Fruit fly (Drosophila melanogaster) whole organism, embryonic: Measurements from ENCODE around the gene ps.

Experiments
- Atf6 ChIP-seq: fragments of 200-800 bp; sonication (Bioruptor generic); IDR thresholded peaks from 2 replicates; pipeline ENCODE4 v1.3.6; 2022; ENCODE audit warnings: missing biosample characterization, missing genetic modification characterization
- Blimp-1 ChIP-seq: fragments of 200-800 bp; sonication (Bioruptor generic); optimal IDR thresholded peaks from 3 replicates; lab custom pipeline; 2018; ENCODE audit warnings: missing biosample characterization, missing genetic modification characterization, mild to moderate bottlenecking, moderate library complexity, missing genetic modification reagents
- CG10979 ChIP-seq: fragments of 200-800 bp; sonication (Bioruptor generic); optimal IDR thresholded peaks from 2 replicates; lab custom pipeline; 2018; ENCODE audit warnings: missing biosample characterization, mild to moderate bottlenecking, missing genetic modification characterization, moderate library complexity
- CG11247 ChIP-seq: fragments of 200-800 bp; sonication (Bioruptor generic); IDR thresholded peaks from 2 replicates; pipeline ENCODE4 v1.3.6; 2022; ENCODE audit warnings: missing biosample characterization, missing genetic modification characterization
- CG13424 ChIP-seq: fragments of 200-800 bp; sonication (Bioruptor generic); optimal IDR thresholded peaks from 2 replicates; lab custom pipeline; 2019; ENCODE audit warnings: missing biosample characterization, mild to moderate bottlenecking, missing genetic modification characterization, moderate library complexity
- CG14710 ChIP-seq: fragments of 200-800 bp; sonication (Bioruptor generic); optimal IDR thresholded peaks from 3 replicates; lab custom pipeline; 2019; ENCODE audit warnings: missing biosample characterization, mild to moderate bottlenecking, missing genetic modification characterization, moderate library complexity
- CG14860 ChIP-seq: fragments of 200-800 bp; sonication (Bioruptor generic); IDR thresholded peaks from 3 replicates; pipeline ENCODE4 v1.3.6; 2022; ENCODE audit warnings: missing biosample characterization, missing genetic modification characterization; ENCODE audit not compliant: partially characterized antibody
- CG15514 ChIP-seq: fragments of 200-800 bp; sonication (Bioruptor generic); optimal IDR thresholded peaks from 3 replicates; lab custom pipeline; 2017; ENCODE audit warnings: missing biosample characterization, missing genetic modification characterization, mild to moderate bottlenecking, moderate library complexity, missing genetic modification reagents
- CG1603 ChIP-seq: fragments of 200-800 bp; sonication (Bioruptor generic); optimal IDR thresholded peaks from 2 replicates; lab custom pipeline; 2019; ENCODE audit warnings: missing biosample characterization, mild to moderate bottlenecking, missing genetic modification characterization, moderate library complexity
- CG30403 ChIP-seq: fragments of 200-800 bp; sonication (Bioruptor generic); optimal IDR thresholded peaks from 3 replicates; lab custom pipeline; 2016; ENCODE audit warnings: missing biosample characterization, missing genetic modification characterization
- CG4617 ChIP-seq: fragments of 200-800 bp; sonication (Bioruptor generic); optimal IDR thresholded peaks from 3 replicates; lab custom pipeline; 2016; ENCODE audit warnings: missing biosample characterization, missing genetic modification characterization, borderline replicate concordance
- CG6791 ChIP-seq: fragments of 200-800 bp; sonication (Bioruptor generic); IDR thresholded peaks from 3 replicates; pipeline ENCODE4 v1.3.6; 2022; ENCODE audit warnings: missing biosample characterization, missing genetic modification characterization; ENCODE audit not compliant: partially characterized antibody
- CG8765 ChIP-seq: fragments of 200-800 bp; sonication (Bioruptor generic); IDR thresholded peaks from 2 replicates; pipeline ENCODE4 v1.3.6; 2022; ENCODE audit warnings: missing biosample characterization, missing genetic modification characterization
- CG9797 ChIP-seq: fragments of 200-800 bp; sonication (Bioruptor generic); optimal IDR thresholded peaks from 3 replicates; lab custom pipeline; 2018; ENCODE audit warnings: missing biosample characterization, mild to moderate bottlenecking, missing genetic modification characterization
- CHES-1-like ChIP-seq: fragments of 200-800 bp; sonication (Bioruptor generic); optimal IDR thresholded peaks from 2 replicates; lab custom pipeline; 2016; ENCODE audit warnings: missing biosample characterization, missing genetic modification characterization
- Dip2 ChIP-seq: fragments of 200-800 bp; sonication (Bioruptor generic); IDR thresholded peaks from 2 replicates; pipeline ENCODE4 v1.3.6; 2022; ENCODE audit warnings: missing biosample characterization, missing genetic modification characterization
- Doc3 ChIP-seq: fragments of 200-800 bp; sonication (Bioruptor generic); IDR thresholded peaks from 3 replicates; pipeline ENCODE4 v1.3.6; 2022; ENCODE audit warnings: missing biosample characterization, missing genetic modification characterization; ENCODE audit not compliant: partially characterized antibody
- Dp ChIP-seq: fragments of 200-800 bp; sonication (Bioruptor generic); optimal IDR thresholded peaks from 2 replicates; lab custom pipeline; 2018; ENCODE audit warnings: missing biosample characterization, mild to moderate bottlenecking, missing genetic modification characterization, moderate library complexity
- Ets97D ChIP-seq: fragments of 200-800 bp; sonication (Bioruptor generic); optimal IDR thresholded peaks from 3 replicates; lab custom pipeline; 2016; ENCODE audit warnings: missing biosample characterization, missing genetic modification characterization
- HLH4C ChIP-seq: fragments of 200-800 bp; sonication (Bioruptor generic); IDR thresholded peaks from 3 replicates; pipeline ENCODE4 v1.3.6; 2022; ENCODE audit warnings: missing biosample characterization, missing genetic modification characterization; ENCODE audit not compliant: partially characterized antibody
- MESR4 ChIP-seq: fragments of 200-800 bp; sonication (Bioruptor generic); optimal IDR thresholded peaks from 2 replicates; lab custom pipeline; 2018; ENCODE audit warnings: missing biosample characterization, mild to moderate bottlenecking, missing genetic modification characterization, moderate library complexity
- Meics ChIP-seq: fragments of 200-800 bp; sonication (Bioruptor generic); optimal IDR thresholded peaks from 2 replicates; lab custom pipeline; 2017; ENCODE audit warnings: missing biosample characterization, mild to moderate bottlenecking, missing genetic modification characterization
- Opbp ChIP-seq: fragments of 200-800 bp; sonication (Bioruptor generic); IDR thresholded peaks from 3 replicates; pipeline ENCODE4 v1.3.6; 2022; ENCODE audit warnings: missing biosample characterization, missing genetic modification characterization; ENCODE audit not compliant: partially characterized antibody
- Rfx ChIP-seq: fragments of 200-800 bp; sonication (Bioruptor generic); IDR thresholded peaks from 2 replicates; pipeline ENCODE4 v1.3.6; 2022; ENCODE audit warnings: missing biosample characterization, missing genetic modification characterization
- Sry-δ ChIP-seq: fragments of 200-800 bp; sonication (Bioruptor generic); optimal IDR thresholded peaks from 2 replicates; lab custom pipeline; 2016; ENCODE audit warnings: missing biosample characterization, missing genetic modification characterization
- Tbp ChIP-seq: fragments of >200 bp; optimal IDR thresholded peaks from 2 replicates; lab custom pipeline; 2018; ENCODE audit warnings: missing biosample characterization, missing genetic modification characterization
- bab2 ChIP-seq: fragments of 200-800 bp; sonication (Bioruptor generic); optimal IDR thresholded peaks from 2 replicates; lab custom pipeline; 2016; ENCODE audit warnings: missing biosample characterization, missing genetic modification characterization
- dmrt11E ChIP-seq: fragments of 200-800 bp; sonication (Bioruptor generic); optimal IDR thresholded peaks from 3 replicates; lab custom pipeline; 2018; ENCODE audit warnings: missing biosample characterization, mild to moderate bottlenecking, missing genetic modification characterization, moderate library complexity
- eve ChIP-seq, 2 experiments: fragments of >200 bp; optimal IDR thresholded peaks; 2 replicates each; lab custom pipeline; 2017; ENCODE audit warnings: missing biosample characterization in 2 of 2, missing genetic modification characterization in 2 of 2
- fd3F ChIP-seq: fragments of 200-800 bp; sonication (Bioruptor generic); optimal IDR thresholded peaks from 2 replicates; lab custom pipeline; 2018; ENCODE audit warnings: missing biosample characterization, mild to moderate bottlenecking, missing genetic modification characterization, moderate library complexity
- gcm2 ChIP-seq: fragments of 200-800 bp; sonication (Bioruptor generic); optimal IDR thresholded peaks from 2 replicates; lab custom pipeline; 2016; ENCODE audit warnings: missing biosample characterization, missing genetic modification characterization
- grn ChIP-seq: fragments of 200-800 bp; sonication (Bioruptor generic); optimal IDR thresholded peaks from 3 replicates; lab custom pipeline; 2017; ENCODE audit warnings: missing biosample characterization, missing genetic modification characterization
- knrl ChIP-seq: fragments of 200-800 bp; sonication (Bioruptor generic); IDR thresholded peaks from 3 replicates; pipeline ENCODE4 v1.3.6; 2022; ENCODE audit warnings: missing biosample characterization, missing genetic modification characterization; ENCODE audit not compliant: partially characterized antibody
- lilli ChIP-seq: fragments of 200-800 bp; sonication (Bioruptor generic); optimal IDR thresholded peaks from 3 replicates; lab custom pipeline; 2016; ENCODE audit warnings: missing biosample characterization, missing genetic modification characterization
- maf-S ChIP-seq: fragments of 200-800 bp; sonication (Bioruptor generic); optimal IDR thresholded peaks from 2 replicates; lab custom pipeline; 2016; ENCODE audit warnings: missing biosample characterization, missing genetic modification characterization
- mam ChIP-seq: fragments of 200-800 bp; sonication (Bioruptor generic); optimal IDR thresholded peaks from 3 replicates; lab custom pipeline; 2016; ENCODE audit warnings: missing biosample characterization, missing genetic modification characterization
- nerfin-2 ChIP-seq: fragments of 200-800 bp; sonication (Bioruptor generic); IDR thresholded peaks from 2 replicates; pipeline ENCODE4 v1.3.6; 2022; ENCODE audit warnings: missing biosample characterization, missing genetic modification characterization; ENCODE audit not compliant: partially characterized antibody
- nmo ChIP-seq: fragments of 200-800 bp; sonication (Bioruptor generic); optimal IDR thresholded peaks from 2 replicates; lab custom pipeline; 2018; ENCODE audit warnings: missing biosample characterization, mild to moderate bottlenecking, missing genetic modification characterization, moderate library complexity
- pita ChIP-seq: fragments of 200-800 bp; sonication (Bioruptor generic); optimal IDR thresholded peaks from 2 replicates; lab custom pipeline; 2017; ENCODE audit warnings: missing biosample characterization, mild to moderate bottlenecking, missing genetic modification characterization
- sim ChIP-seq: fragments of 200-800 bp; sonication (Bioruptor generic); IDR thresholded peaks from 2 replicates; pipeline ENCODE4 v1.3.6; 2022; ENCODE audit warnings: missing biosample characterization, missing genetic modification characterization
- slbo ChIP-seq: fragments of 200-800 bp; sonication (Bioruptor generic); IDR thresholded peaks from 2 replicates; pipeline ENCODE4 v1.3.6; 2022; ENCODE audit warnings: missing biosample characterization, missing genetic modification characterization
- sob ChIP-seq: fragments of 200-800 bp; sonication (Bioruptor generic); IDR thresholded peaks from 2 replicates; pipeline ENCODE4 v1.3.6; 2022; ENCODE audit warnings: missing biosample characterization, missing genetic modification characterization
- tna ChIP-seq: fragments of 200-800 bp; sonication (Bioruptor generic); IDR thresholded peaks from 2 replicates; pipeline ENCODE4 v1.3.6; 2022; ENCODE audit warnings: missing biosample characterization, missing genetic modification characterization; ENCODE audit not compliant: partially characterized antibody
- usp ChIP-seq: fragments of >200 bp; optimal IDR thresholded peaks from 2 replicates; lab custom pipeline; 2017; ENCODE audit warnings: missing biosample characterization, missing genetic modification characterization
- zen ChIP-seq: fragments of 200-800 bp; sonication (Bioruptor generic); optimal IDR thresholded peaks from 3 replicates; lab custom pipeline; 2018; ENCODE audit warnings: missing biosample characterization, mild to moderate bottlenecking, missing genetic modification characterization, moderate library complexity

ps gene

dm6 chr3R:9504355-9504754 is 86.6 kb downstream of the ps start, which contains the start of gene CG8149 (continued):
- TF ChIP-seq knrl (GFP tag; lab: Robert Waterston, UW) = peak; percentile 98
- peak; percentile 37 for TF ChIP-seq mam (GFP tag; lab: Kevin White, UChicago)
- TF ChIP-seq Meics = peak; percentile 3
- no peak for TF ChIP-seq usp (GFP tag; lab: Kevin White, UChicago)
- no peak for TF ChIP-seq Blimp-1 (GFP tag; lab: Kevin White, UChicago)
- TF ChIP-seq dmrt11E (tag; lab: Kevin White, UChicago) = peak; percentile 31
- TF ChIP-seq Doc3 = peak; percentile 97
- peak; percentile 77; the same call in 2 of the 3 replicates for TF ChIP-seq Opbp
- no peak for TF ChIP-seq CG8765 (GFP tag; lab: Robert Waterston, UW)
- peak; percentile 76 for TF ChIP-seq tna (GFP tag; lab: Robert Waterston, UW)
- TF ChIP-seq CG15514 (GFP tag; lab: Kevin White, UChicago) = peak; percentile 73
- TF ChIP-seq maf-S (GFP tag; lab: Kevin White, UChicago) = no peak
- TF ChIP-seq CG4617 (GFP tag; lab: Kevin White, UChicago) = peak; percentile 43
- TF ChIP-seq MESR4 = peak; percentile 76
- TF ChIP-seq Dip2 (GFP tag; lab: Robert Waterston, UW) = no peak
- TF ChIP-seq CG10979 (tag; lab: Kevin White, UChicago) = peak; percentile 19
- TF ChIP-seq zen (tag; lab: Kevin White, UChicago) = peak; percentile 68
- TF ChIP-seq CG11247 = no peak
- no peak for TF ChIP-seq eve (GFP tag; optimal IDR thresholded peaks at IDR 0.05; lab: Kevin White, UChicago)
- TF ChIP-seq CG1603 (tag; lab: Kevin White, UChicago) = peak; percentile 35
- peak; percentile 93 for TF ChIP-seq CG6791 (GFP tag; lab: Robert Waterston, UW)
- TF ChIP-seq Ets97D = peak; percentile 66
- TF ChIP-seq Rfx = peak; percentile 20; the same call in 1 of the 2 replicates
- no peak for TF ChIP-seq Atf6 (GFP tag; lab: Robert Waterston, UW)
- peak; percentile 33 for TF ChIP-seq bab2 (GFP tag; lab: Kevin White, UChicago)
- no peak for TF ChIP-seq sim
- peak; percentile 88 for TF ChIP-seq HLH4C (GFP tag; lab: Robert Waterston, UW)
- peak; percentile 5 for TF ChIP-seq lilli (GFP tag; lab: Kevin White, UChicago)
- TF ChIP-seq CG9797 (GFP tag; lab: Kevin White, UChicago) = peak; percentile 75
- TF ChIP-seq nerfin-2 = peak; percentile 83
- no peak for TF ChIP-seq gcm2 (GFP tag; lab: Kevin White, UChicago)
- peak; percentile 86 for TF ChIP-seq CG14710 (tag; lab: Kevin White, UChicago)
- TF ChIP-seq grn (GFP tag; lab: Kevin White, UChicago) = peak; percentile 90
- TF ChIP-seq fd3F (GFP tag; lab: Kevin White, UChicago) = no peak
- TF ChIP-seq slbo (GFP tag; lab: Robert Waterston, UW) = no peak
- peak; percentile 13 for TF ChIP-seq CG30403 (GFP tag; lab: Kevin White, UChicago)
- peak; percentile 64 for TF ChIP-seq Dp
- TF ChIP-seq CHES-1-like (GFP tag; lab: Kevin White, UChicago) = peak; percentile 1
- TF ChIP-seq Tbp (GFP tag; lab: Kevin White, UChicago) = no peak
- peak; percentile 80 for TF ChIP-seq CG14860 (GFP tag; lab: Robert Waterston, UW)
- TF ChIP-seq CG13424 = peak; percentile 44
- peak; percentile 56 for TF ChIP-seq pita (GFP tag; lab: Kevin White, UChicago)
- peak; percentile 36; the same call in 1 of the 2 replicates for TF ChIP-seq sob (GFP tag; lab: Robert Waterston, UW)
- TF ChIP-seq nmo (GFP tag; lab: Kevin White, UChicago) = peak; percentile 68
- TF ChIP-seq Sry-δ (GFP tag; lab: Kevin White, UChicago) = peak; percentile 94
